Worm (Caenorhabditis elegans) whole organism, late embryonic: ENCODE data around the gene R193.2.

Source experiments
- C38D4.7 ChIP-seq: fragments of 200-800 bp; sonication (Bioruptor generic); optimal IDR thresholded peaks from 2 replicates; lab custom pipeline; 2018; ENCODE audit warnings: mild to moderate bottlenecking, missing genetic modification characterization, moderate library complexity, missing compliant biosample characterization
- F13H6.1 ChIP-seq: sonication (generic microtip); optimal IDR thresholded peaks from 2 replicates; lab custom pipeline; 2016; ENCODE audit warnings: missing genetic modification characterization, missing compliant biosample characterization
- K02D7.2 ChIP-seq: sonication (generic microtip); optimal IDR thresholded peaks from 2 replicates; lab custom pipeline; 2017; ENCODE audit warnings: mild to moderate bottlenecking, missing genetic modification characterization, missing compliant biosample characterization
- T23F11.4 ChIP-seq: fragments of 200-800 bp; sonication (Bioruptor generic); optimal IDR thresholded peaks from 2 replicates; lab custom pipeline; 2018; ENCODE audit warnings: mild to moderate bottlenecking, missing genetic modification characterization, missing compliant biosample characterization
- Y22D7AL.16 ChIP-seq: sonication (generic microtip); optimal IDR thresholded peaks from 2 replicates; lab custom pipeline; 2016; ENCODE audit warnings: missing genetic modification characterization, missing compliant biosample characterization
- ceh-14 ChIP-seq: sonication (generic microtip); optimal IDR thresholded peaks from 2 replicates; lab custom pipeline; 2016; ENCODE audit warnings: missing genotype, missing genetic modification characterization, missing compliant biosample characterization
- ceh-18 ChIP-seq: sonication (generic microtip); optimal IDR thresholded peaks from 2 replicates; lab custom pipeline; 2016; ENCODE audit warnings: missing genetic modification characterization, missing compliant biosample characterization
- ceh-22 ChIP-seq: sonication (generic microtip); optimal IDR thresholded peaks from 2 replicates; lab custom pipeline; 2017; ENCODE audit warnings: missing biosample characterization, missing genetic modification characterization
- ceh-24 ChIP-seq: sonication (generic microtip); optimal IDR thresholded peaks from 2 replicates; lab custom pipeline; 2016; ENCODE audit warnings: mild to moderate bottlenecking, missing genetic modification characterization, missing compliant biosample characterization
- ceh-31 ChIP-seq: sonication (generic microtip); optimal IDR thresholded peaks from 2 replicates; lab custom pipeline; 2016; ENCODE audit warnings: missing genetic modification characterization, missing compliant biosample characterization
- ceh-48 ChIP-seq: sonication (generic microtip); optimal IDR thresholded peaks from 2 replicates; lab custom pipeline; 2016; ENCODE audit warnings: missing genetic modification characterization, inconsistent platforms, missing compliant biosample characterization
- ceh-6 ChIP-seq: fragments of 200-800 bp; sonication (Bioruptor generic); optimal IDR thresholded peaks from 2 replicates; lab custom pipeline; 2018; ENCODE audit warnings: mild to moderate bottlenecking, missing genetic modification characterization, missing compliant biosample characterization
- dmd-4 ChIP-seq: sonication (generic microtip); optimal IDR thresholded peaks from 2 replicates; lab custom pipeline; 2016; ENCODE audit warnings: borderline replicate concordance, missing genetic modification characterization, missing compliant biosample characterization
- dve-1 ChIP-seq: sonication (generic microtip); optimal IDR thresholded peaks from 2 replicates; lab custom pipeline; 2017; ENCODE audit warnings: antibody characterized with exemption, mild to moderate bottlenecking, missing genetic modification characterization, missing compliant biosample characterization
- ets-4 ChIP-seq: sonication (generic microtip); optimal IDR thresholded peaks from 2 replicates; lab custom pipeline; 2016; ENCODE audit warnings: missing genetic modification characterization, missing compliant biosample characterization
- eyg-1 ChIP-seq: sonication (generic microtip); optimal IDR thresholded peaks from 2 replicates; lab custom pipeline; 2016; ENCODE audit warnings: missing genotype, missing genetic modification characterization, missing compliant biosample characterization
- fax-1 ChIP-seq: sonication (generic microtip); optimal IDR thresholded peaks from 2 replicates; lab custom pipeline; 2016; ENCODE audit warnings: missing genotype, missing genetic modification characterization, missing compliant biosample characterization
- fkh-10 ChIP-seq: fragments of 150-350 bp; optimal IDR thresholded peaks from 2 replicates; lab custom pipeline; 2014; ENCODE audit warnings: missing biosample characterization, missing genetic modification reagents, missing genetic modification characterization
- fkh-6 ChIP-seq: sonication (generic microtip); optimal IDR thresholded peaks from 2 replicates; lab custom pipeline; 2016; ENCODE audit warnings: missing genetic modification characterization, missing compliant biosample characterization
- hlh-13 ChIP-seq: fragments of 200-800 bp; sonication (Bioruptor generic); optimal IDR thresholded peaks from 2 replicates; lab custom pipeline; 2018; ENCODE audit warnings: mild to moderate bottlenecking, missing genetic modification characterization, missing compliant biosample characterization
- hlh-30 ChIP-seq: sonication (generic microtip); optimal IDR thresholded peaks from 2 replicates; lab custom pipeline; 2017; ENCODE audit warnings: antibody characterized with exemption, missing genetic modification characterization, missing compliant biosample characterization; ENCODE audit not compliant: insufficient read depth
- hlh-6 ChIP-seq: sonication (generic microtip); optimal IDR thresholded peaks from 2 replicates; lab custom pipeline; 2016; ENCODE audit warnings: missing genotype, missing genetic modification characterization, missing compliant biosample characterization
- hlh-8 ChIP-seq: sonication (generic microtip); optimal IDR thresholded peaks from 2 replicates; lab custom pipeline; 2016; ENCODE audit warnings: missing genotype, missing genetic modification characterization, missing compliant biosample characterization
- lin-11 ChIP-seq: fragments of 200-800 bp; sonication (Bioruptor generic); optimal IDR thresholded peaks from 2 replicates; lab custom pipeline; 2018; ENCODE audit warnings: mild to moderate bottlenecking, missing genetic modification characterization, missing compliant biosample characterization
- nfya-1 ChIP-seq: sonication (generic microtip); optimal IDR thresholded peaks from 2 replicates; lab custom pipeline; 2017; ENCODE audit warnings: missing genetic modification characterization, mild to moderate bottlenecking, missing compliant biosample characterization, antibody characterized with exemption, moderate library complexity
- nhr-11 ChIP-seq: fragments of 150-350 bp; optimal IDR thresholded peaks from 2 replicates; lab custom pipeline; 2014; ENCODE audit warnings: missing biosample characterization, missing genetic modification characterization
- npax-4 ChIP-seq: sonication (generic microtip); optimal IDR thresholded peaks from 2 replicates; lab custom pipeline; 2016; ENCODE audit warnings: missing genetic modification characterization, missing compliant biosample characterization
- odd-2 ChIP-seq: sonication (generic microtip); optimal IDR thresholded peaks from 2 replicates; lab custom pipeline; 2017; ENCODE audit warnings: antibody characterized with exemption, mild to moderate bottlenecking, missing genetic modification characterization, missing compliant biosample characterization
- pag-3 ChIP-seq: sonication (generic microtip); optimal IDR thresholded peaks from 2 replicates; lab custom pipeline; 2016; ENCODE audit warnings: missing compliant biosample characterization, missing genetic modification characterization, borderline replicate concordance
- ref-2 ChIP-seq: sonication (generic microtip); optimal IDR thresholded peaks from 2 replicates; lab custom pipeline; 2016; ENCODE audit warnings: missing genetic modification characterization, missing compliant biosample characterization
- sdc-2 ChIP-seq: sonication (generic microtip); optimal IDR thresholded peaks from 2 replicates; lab custom pipeline; 2016; ENCODE audit warnings: missing genotype, missing genetic modification characterization, missing compliant biosample characterization
- sox-4 ChIP-seq: sonication (generic microtip); optimal IDR thresholded peaks from 2 replicates; lab custom pipeline; 2017; ENCODE audit warnings: mild to moderate bottlenecking, missing genetic modification characterization, inconsistent platforms, missing compliant biosample characterization
- tbx-2 ChIP-seq: sonication (generic microtip); optimal IDR thresholded peaks from 2 replicates; lab custom pipeline; 2016; ENCODE audit warnings: missing genetic modification characterization, missing compliant biosample characterization
- ttx-3 ChIP-seq: sonication (generic microtip); optimal IDR thresholded peaks from 2 replicates; lab custom pipeline; 2016; ENCODE audit warnings: missing genetic modification reagents, missing genetic modification characterization, missing compliant biosample characterization
- unc-3 ChIP-seq, 2 experiments: fragments of 200-800 bp in 1 of 2; sonication (Bioruptor generic) in 1 of 2; sonication (generic microtip) in 1 of 2; conservative IDR thresholded peaks in 1 of 2; optimal IDR thresholded peaks in 1 of 2; 2 replicates each; pipeline versions ENCODE4 v1.3.6 to Lab custom; 2016 to 2022; ENCODE audit warnings: missing compliant biosample characterization in 2 of 2, missing genetic modification characterization in 2 of 2, missing genetic modification reagents in 1 of 2
- unc-42 ChIP-seq: sonication (generic microtip); optimal IDR thresholded peaks from 2 replicates; lab custom pipeline; 2016; ENCODE audit warnings: missing genotype, missing genetic modification characterization, missing compliant biosample characterization
- unc-86 ChIP-seq: sonication (generic microtip); optimal IDR thresholded peaks from 2 replicates; lab custom pipeline; 2016; ENCODE audit warnings: missing genetic modification characterization, missing compliant biosample characterization

R193.2 gene

DNA sequence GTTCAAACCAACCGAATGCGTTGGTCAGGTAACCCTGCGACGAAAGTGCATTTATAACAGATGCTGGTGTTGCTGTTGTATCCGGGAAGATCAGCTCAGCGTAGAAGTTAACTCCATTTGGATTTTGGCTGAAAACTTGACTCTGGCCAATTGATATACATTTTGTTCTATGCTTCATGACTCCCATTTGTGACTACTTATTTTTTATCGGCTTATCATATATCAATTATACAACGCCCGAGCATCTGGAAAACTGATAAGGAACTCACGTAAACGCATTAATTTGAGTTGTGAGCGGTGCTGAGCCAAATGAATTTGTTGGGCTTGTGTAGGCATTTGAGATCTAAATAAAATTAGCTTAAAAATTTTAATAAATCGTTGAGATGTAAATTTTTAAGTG, 991 bp downstream of the R193.2 start:
- TF ChIP-seq lin-11 (tag; lab: Kevin White, UChicago) (no peak), ttx-3 (tag; lab: Kevin White, UChicago) (no peak), F13H6.1 (tag; lab: Kevin White, UChicago) (no peak), fkh-6 (tag; lab: Kevin White, UChicago) (no peak), dmd-4 (tag; lab: Kevin White, UChicago) (no peak), odd-2 (tag; lab: Kevin White, UChicago) (no peak), C38D4.7 (GFP tag; lab: Kevin White, UChicago) (no peak), hlh-6 (no peak)

DNA sequence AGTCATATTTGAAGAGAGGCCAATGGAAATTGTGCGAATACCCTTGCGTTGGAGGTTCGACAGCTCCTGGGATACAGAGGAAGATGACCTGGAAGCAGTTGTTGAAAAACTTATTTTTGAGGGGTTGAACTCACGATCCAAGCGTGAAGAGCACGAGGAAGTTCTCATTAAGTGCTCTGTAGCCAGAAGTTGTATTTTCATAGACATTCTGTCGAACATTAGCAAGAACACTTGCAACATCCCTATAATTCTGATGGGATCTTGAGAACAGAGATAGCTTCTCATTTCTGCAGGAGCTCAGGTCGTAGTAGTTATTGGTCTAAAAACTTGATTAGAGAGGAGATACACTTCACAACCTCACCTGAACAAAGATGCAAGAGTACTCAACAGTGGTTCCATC, 6.8 kb downstream of the R193.2 start:
- TF ChIP-seq odd-2 (tag; lab: Kevin White, UChicago) = no peak
- TF ChIP-seq ceh-14 (tag; lab: Kevin White, UChicago) = no peak
- TF ChIP-seq dve-1 (tag; lab: Kevin White, UChicago) = no peak
- no peak for TF ChIP-seq eyg-1 (tag; lab: Kevin White, UChicago)
- TF ChIP-seq ceh-18 = no peak
- TF ChIP-seq npax-4 (tag; lab: Kevin White, UChicago) = no peak

DNA sequence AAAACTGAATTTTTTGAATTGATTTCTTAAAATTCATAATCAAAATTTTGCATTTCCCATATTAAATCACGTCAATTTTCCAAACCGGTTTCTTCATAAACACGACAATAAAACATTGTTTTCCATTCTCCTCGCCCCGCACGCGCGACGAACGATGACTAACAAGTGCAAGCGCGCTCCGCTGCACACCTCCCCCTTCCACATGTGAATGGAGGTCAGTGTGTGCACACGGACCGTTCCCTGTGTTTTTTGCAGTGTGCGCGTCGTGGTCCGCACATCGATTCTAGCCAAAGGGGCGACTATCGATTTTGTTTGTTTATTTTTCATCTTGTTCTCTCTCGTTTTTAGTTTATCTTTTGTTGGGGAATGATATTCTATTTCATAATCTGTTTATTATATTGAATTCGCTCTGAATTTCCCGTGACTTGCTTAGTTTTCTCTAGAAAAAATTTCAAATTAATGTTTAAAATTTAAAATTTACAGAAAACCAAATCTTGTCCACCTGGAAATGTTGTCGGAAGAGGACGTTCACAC, 19.8 kb downstream of the R193.2 start, which contains the start of gene snx-1:
TSS of gene snx-1 (plus strand) at position 484 of the 534 bp plus-strand sequence.
- TF ChIP-seq hlh-13 (GFP tag; lab: Kevin White, UChicago) = no peak
- peak; percentile 18 for TF ChIP-seq unc-42
- peak; percentile 6 for TF ChIP-seq hlh-8
- TF ChIP-seq pag-3 (tag; lab: Kevin White, UChicago) = no peak
- peak; percentile 41 for TF ChIP-seq sdc-2 (tag; lab: Kevin White, UChicago)
- peak; percentile 11 for TF ChIP-seq tbx-2 (tag; lab: Kevin White, UChicago)
- TF ChIP-seq K02D7.2 (tag; lab: Kevin White, UChicago) = no peak
- TF ChIP-seq hlh-30 = peak; percentile 51
- peak; percentile 36 for TF ChIP-seq ref-2 (tag; lab: Kevin White, UChicago)
- TF ChIP-seq ceh-18 = peak; percentile 35
- peak; percentile 38 for TF ChIP-seq ceh-31 (tag; lab: Kevin White, UChicago)
- TF ChIP-seq ets-4 = no peak
- TF ChIP-seq ceh-6 (GFP tag; lab: Kevin White, UChicago) = peak; percentile 6
- peak; percentile 24 for TF ChIP-seq nfya-1 (tag; lab: Kevin White, UChicago)

DNA sequence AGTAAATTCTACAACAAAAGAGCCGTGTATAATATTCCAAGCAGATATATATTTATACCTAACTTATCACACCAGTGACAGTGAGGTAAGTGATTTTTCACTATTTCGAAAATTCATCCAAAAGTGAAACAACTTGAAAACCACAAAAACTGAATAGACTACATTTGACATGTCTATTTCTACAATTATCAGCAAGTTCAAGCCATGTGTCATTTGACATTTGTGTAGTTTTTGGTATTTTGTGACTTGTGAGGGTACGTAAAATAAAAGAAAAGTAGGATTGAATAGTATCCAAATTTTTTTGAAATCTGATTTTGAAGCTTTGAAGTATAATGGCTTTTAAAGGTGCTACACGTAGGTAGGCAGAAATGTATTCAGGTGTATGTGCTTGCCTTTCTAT, 22.2 kb downstream of the R193.2 start:
- TF ChIP-seq pag-3 (tag; lab: Kevin White, UChicago) (no peak), unc-3 (GFP tag; conservative IDR thresholded peaks at IDR 0.05; lab: Robert Waterston, UW) (no peak), unc-3 (tag; optimal IDR thresholded peaks at IDR 0.05; lab: Kevin White, UChicago) (no peak), lin-11 (tag; lab: Kevin White, UChicago) (no peak), ceh-22 (no peak), ref-2 (tag; lab: Kevin White, UChicago) (no peak)

DNA sequence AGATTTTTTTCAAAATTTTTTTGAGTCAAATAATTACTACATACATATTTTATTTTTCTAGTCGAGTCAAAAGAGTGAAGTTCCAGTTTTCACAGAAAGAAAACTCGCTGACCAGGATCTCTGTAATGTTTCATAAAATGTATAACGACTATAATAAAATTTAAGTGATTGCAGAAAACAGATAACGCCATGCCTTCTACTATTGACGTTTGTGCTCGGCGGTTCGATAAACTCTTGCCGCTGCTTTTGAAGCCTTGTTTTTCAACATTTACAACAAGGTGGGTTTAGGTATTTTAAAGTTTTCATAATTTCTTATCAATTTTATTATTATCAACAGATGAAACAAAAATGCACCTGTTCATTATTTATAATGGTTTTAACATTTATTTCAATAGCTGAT, 23.0 kb downstream of the R193.2 start, which contains the start of gene lmp-2:
TSS of gene lmp-2 (plus strand) at position 190 of the 400 bp plus-strand sequence.
- no peak for TF ChIP-seq ceh-48
- TF ChIP-seq ceh-14 (tag; lab: Kevin White, UChicago) = no peak
- TF ChIP-seq C38D4.7 (GFP tag; lab: Kevin White, UChicago) = no peak
- no peak for TF ChIP-seq hlh-8
- TF ChIP-seq nhr-11 = no peak
- no peak for TF ChIP-seq unc-3 (GFP tag; conservative IDR thresholded peaks at IDR 0.05; lab: Robert Waterston, UW)
- no peak for TF ChIP-seq unc-3 (tag; optimal IDR thresholded peaks at IDR 0.05; lab: Kevin White, UChicago)
- TF ChIP-seq Y22D7AL.16 (tag; lab: Kevin White, UChicago) = no peak
- no peak for TF ChIP-seq T23F11.4
- TF ChIP-seq fax-1 (tag; lab: Kevin White, UChicago) = no peak
- TF ChIP-seq ceh-24 (tag; lab: Kevin White, UChicago) = no peak
- no peak for TF ChIP-seq unc-86 (tag; lab: Kevin White, UChicago)
- no peak for TF ChIP-seq sox-4 (tag; lab: Kevin White, UChicago)
- no peak for TF ChIP-seq fkh-10
